Fruit fly (Drosophila melanogaster): ENCODE results near the gene ear.

ear gene

DNA sequence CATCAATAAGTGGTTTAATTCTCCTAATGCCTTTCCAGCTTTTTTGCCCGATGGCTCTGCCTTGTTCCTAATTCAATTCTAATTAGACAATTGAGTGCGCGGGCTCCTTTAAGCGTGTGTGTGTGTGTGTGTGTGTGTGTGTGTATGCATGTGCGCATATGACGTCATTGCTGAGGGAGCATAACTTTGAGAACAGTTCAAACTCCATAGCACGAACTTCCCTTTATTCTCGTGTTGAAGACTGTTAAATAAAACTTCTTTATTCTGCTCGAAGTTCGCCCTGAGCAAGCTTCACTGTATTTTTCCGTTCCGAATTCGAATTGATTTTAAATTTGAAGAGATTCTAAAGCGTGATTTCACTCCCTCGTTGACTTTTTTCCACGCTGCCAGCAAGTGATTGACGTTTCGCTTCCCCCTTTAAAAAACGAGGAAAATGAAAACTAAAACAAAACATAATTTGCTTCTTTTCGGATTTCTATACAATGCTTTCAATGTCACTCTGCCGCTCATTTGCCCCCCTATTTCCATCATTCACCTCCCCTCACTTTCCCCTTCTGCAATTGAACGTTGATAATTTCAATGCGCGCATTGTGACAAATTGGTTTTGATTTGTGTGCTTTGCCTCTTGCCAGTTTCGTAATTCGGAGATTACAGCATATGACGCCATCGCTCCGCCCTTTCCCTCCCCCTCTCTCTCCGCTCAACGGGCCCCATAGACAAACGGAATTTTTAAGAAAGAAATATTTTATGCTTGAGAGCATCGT lies 28.1 kb upstream of the ear start (continued):
- TF ChIP-seq ERR (GFP tag; optimal IDR thresholded peaks at IDR 0.05) (no peak), CG12104 (GFP tag; optimal IDR thresholded peaks at IDR 0.05) (no peak), CG12155 (GFP tag; optimal IDR thresholded peaks at IDR 0.05) (peak; percentile 31), B-H1 (GFP tag; IDR thresholded peaks at IDR 0.05) (no peak), CG3281 (GFP tag; optimal IDR thresholded peaks at IDR 0.05) (no peak), luna (GFP tag; optimal IDR thresholded peaks at IDR 0.05) (no peak), HHEX (GFP tag; optimal IDR thresholded peaks at IDR 0.05) (no peak), Dad (GFP tag; optimal IDR thresholded peaks at IDR 0.05) (no peak), CG10979 (tag; optimal IDR thresholded peaks at IDR 0.05) (no peak)

DNA sequence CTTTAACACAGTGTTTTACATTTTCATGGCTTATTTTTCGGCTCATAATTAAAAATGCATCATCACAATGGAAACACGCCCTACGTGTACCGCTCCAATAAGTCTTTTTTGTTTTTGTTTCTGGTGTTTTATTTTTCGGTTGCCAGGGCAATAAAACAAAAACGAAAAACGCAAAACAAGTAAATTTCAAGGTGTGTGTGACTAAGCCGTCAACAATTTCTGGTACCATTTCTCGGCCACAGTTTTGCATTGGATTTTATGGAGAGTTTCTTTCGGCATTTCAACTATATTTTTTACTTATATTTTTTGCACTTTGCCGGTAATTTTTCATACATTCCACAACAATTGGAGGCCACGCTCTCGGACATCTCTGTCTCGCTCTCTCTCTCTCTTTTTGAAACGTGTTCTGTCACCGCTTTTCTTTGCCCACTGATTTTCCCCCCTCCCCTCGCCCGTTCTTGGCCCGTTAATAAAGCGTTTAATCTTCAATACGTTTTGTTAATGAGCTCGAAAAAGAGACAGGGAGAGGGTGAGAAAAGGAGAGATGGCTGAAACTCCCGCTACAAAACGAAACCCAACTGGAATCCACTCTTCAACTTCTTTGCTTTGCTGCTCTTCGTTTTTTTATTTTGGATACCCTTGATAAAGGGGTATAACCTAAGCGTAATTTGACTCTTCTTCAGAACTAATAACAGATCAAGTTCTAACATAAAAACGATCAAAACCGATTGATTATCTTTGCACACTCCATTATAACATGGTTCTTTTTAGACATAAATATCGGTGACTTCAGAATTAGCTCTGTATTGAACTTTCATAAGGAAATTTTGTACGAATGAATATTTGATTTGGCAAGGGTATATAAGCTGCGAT lies 27.3 kb upstream of the ear start:
- TF ChIP-seq pan (optimal IDR thresholded peaks at IDR 0.05) (no peak), pan (GFP tag; optimal IDR thresholded peaks at IDR 0.05 in 1 of 2, IDR thresholded peaks at IDR 0.05 in 1 of 2) (no peak), ttk (GFP tag; IDR thresholded peaks at IDR 0.05) (no peak), CG9876 (GFP tag; optimal IDR thresholded peaks at IDR 0.05) (no peak), CG5953 (GFP tag; IDR thresholded peaks at IDR 0.05) (no peak), CG12071 (GFP tag; optimal IDR thresholded peaks at IDR 0.05) (no peak), Dad (GFP tag; optimal IDR thresholded peaks at IDR 0.05) (no peak), az2 (GFP tag; optimal IDR thresholded peaks at IDR 0.05) (no peak), sr (GFP tag; IDR thresholded peaks at IDR 0.05) (no peak), CG10462 (GFP tag; optimal IDR thresholded peaks at IDR 0.05) (no peak), CG3281 (GFP tag; optimal IDR thresholded peaks at IDR 0.05) (peak; percentile 43), CG6791 (GFP tag; IDR thresholded peaks at IDR 0.05; ENCODE audit: partially characterized antibody) (no peak), fd3F (GFP tag; optimal IDR thresholded peaks at IDR 0.05) (no peak), Rfx (GFP tag; IDR thresholded peaks at IDR 0.05) (no peak), CG8388 (GFP tag; optimal IDR thresholded peaks at IDR 0.05) (peak; percentile 10), insv (GFP tag; optimal IDR thresholded peaks at IDR 0.05) (no peak), Hand (GFP tag; optimal IDR thresholded peaks at IDR 0.05) (no peak), CG14710 (tag; optimal IDR thresholded peaks at IDR 0.05) (no peak), fd96Cb (tag; optimal IDR thresholded peaks at IDR 0.05) (peak; percentile 25), B-H1 (GFP tag; IDR thresholded peaks at IDR 0.05) (no peak), CG11504 (tag; optimal IDR thresholded peaks at IDR 0.05) (no peak), Nf-YB (GFP tag; optimal IDR thresholded peaks at IDR 0.05) (no peak), eyg (GFP tag; optimal IDR thresholded peaks at IDR 0.05) (no peak), CG4854 (GFP tag; optimal IDR thresholded peaks at IDR 0.05) (no peak), CG3838 (GFP tag; optimal IDR thresholded peaks at IDR 0.05) (no peak), pros (GFP tag; optimal IDR thresholded peaks at IDR 0.05) (no peak), org-1 (GFP tag; optimal IDR thresholded peaks at IDR 0.05) (no peak), klu (GFP tag; IDR thresholded peaks at IDR 0.05) (no peak), gsb-n (tag; optimal IDR thresholded peaks at IDR 0.05) (peak; percentile 46), unc-4 (GFP tag; IDR thresholded peaks at IDR 0.05; ENCODE audit: partially characterized antibody) (no peak), stc (GFP tag; IDR thresholded peaks at IDR 0.05) (no peak), CG8089 (GFP tag; optimal IDR thresholded peaks at IDR 0.05) (no peak), nmo (GFP tag; optimal IDR thresholded peaks at IDR 0.05) (peak; percentile 42), CG9817 (tag; optimal IDR thresholded peaks at IDR 0.05) (peak; percentile 5), CG10543 (GFP tag; optimal IDR thresholded peaks at IDR 0.05) (no peak), CG2202 (tag; optimal IDR thresholded peaks at IDR 0.05) (no peak), ems (GFP tag; optimal IDR thresholded peaks at IDR 0.05) (no peak), Hr78 (GFP tag; optimal IDR thresholded peaks at IDR 0.05) (no peak), sob (GFP tag; IDR thresholded peaks at IDR 0.05) (no peak), NC2α (GFP tag; optimal IDR thresholded peaks at IDR 0.05) (no peak)
